Fruit fly (Drosophila melanogaster) whole organism, embryonic: Measurements from ENCODE around the gene CG11975.
A peak's percentile ranks its signal among the peaks of the same experiment; 100 is the strongest.

Experiments used
- Atf3 ChIP-seq: fragments of 200-800 bp; sonication (Bioruptor generic); optimal IDR thresholded peaks from 3 replicates; lab custom pipeline; 2016; ENCODE audit warnings: missing biosample characterization, missing genetic modification characterization
- BEAF-32 ChIP-seq: fragments of 200-800 bp; sonication (Bioruptor generic); optimal IDR thresholded peaks from 3 replicates; lab custom pipeline; 2017; ENCODE audit warnings: missing biosample characterization, missing genetic modification characterization, mild to moderate bottlenecking, moderate library complexity, missing genetic modification reagents
- Bgb ChIP-seq: fragments of 200-800 bp; sonication (Bioruptor generic); IDR thresholded peaks from 2 replicates; pipeline ENCODE4 v1.3.6; 2022; ENCODE audit warnings: missing biosample characterization, missing genetic modification characterization; ENCODE audit not compliant: partially characterized antibody
- Bteb2 ChIP-seq: fragments of 200-800 bp; sonication (Bioruptor generic); optimal IDR thresholded peaks from 2 replicates; lab custom pipeline; 2016; ENCODE audit warnings: missing biosample characterization, missing genetic modification characterization
- CG10366 ChIP-seq: fragments of 200-800 bp; sonication (Bioruptor generic); IDR thresholded peaks from 2 replicates; pipeline ENCODE4 v1.3.6; 2022; ENCODE audit warnings: missing biosample characterization, missing genetic modification characterization
- CG10979 ChIP-seq: fragments of 200-800 bp; sonication (Bioruptor generic); optimal IDR thresholded peaks from 2 replicates; lab custom pipeline; 2018; ENCODE audit warnings: missing biosample characterization, mild to moderate bottlenecking, missing genetic modification characterization, moderate library complexity
- CG11696 ChIP-seq: fragments of 200-800 bp; sonication (Bioruptor generic); IDR thresholded peaks from 2 replicates; pipeline ENCODE4 v1.3.6; 2022; ENCODE audit warnings: missing biosample characterization, missing genetic modification characterization
- CG1233 ChIP-seq: fragments of 200-800 bp; sonication (Bioruptor generic); optimal IDR thresholded peaks from 4 replicates; lab custom pipeline; 2018; ENCODE audit warnings: missing biosample characterization, mild to moderate bottlenecking, missing genetic modification characterization
- CG13894 ChIP-seq: fragments of 200-800 bp; sonication (Bioruptor generic); optimal IDR thresholded peaks from 3 replicates; lab custom pipeline; 2018; ENCODE audit warnings: missing biosample characterization, mild to moderate bottlenecking, missing genetic modification characterization, moderate library complexity
- CG15269 ChIP-seq: fragments of 200-800 bp; sonication (Bioruptor generic); optimal IDR thresholded peaks from 2 replicates; lab custom pipeline; 2018; ENCODE audit warnings: missing biosample characterization, mild to moderate bottlenecking, missing genetic modification characterization, moderate library complexity
- CG15601 ChIP-seq: fragments of 200-800 bp; sonication (Bioruptor generic); optimal IDR thresholded peaks from 3 replicates; lab custom pipeline; 2019; ENCODE audit warnings: missing biosample characterization, mild to moderate bottlenecking, missing genetic modification characterization, moderate library complexity
- CG1792 ChIP-seq: fragments of 200-800 bp; sonication (Bioruptor generic); optimal IDR thresholded peaks from 2 replicates; lab custom pipeline; 2016; ENCODE audit warnings: missing biosample characterization, missing genetic modification characterization
- CG18262 ChIP-seq: fragments of 200-800 bp; optimal IDR thresholded peaks from 3 replicates; lab custom pipeline; 2019; ENCODE audit warnings: missing biosample characterization, mild to moderate bottlenecking, missing genetic modification characterization, moderate library complexity
- CG2712 ChIP-seq: fragments of 200-800 bp; optimal IDR thresholded peaks from 3 replicates; lab custom pipeline; 2019; ENCODE audit warnings: missing biosample characterization, mild to moderate bottlenecking, missing genetic modification characterization, moderate library complexity
- CG3163 ChIP-seq: fragments of 200-800 bp; sonication (Bioruptor generic); optimal IDR thresholded peaks from 3 replicates; lab custom pipeline; 2016; ENCODE audit warnings: missing biosample characterization, missing genetic modification characterization
- CG34376 ChIP-seq: fragments of 200-800 bp; sonication (Bioruptor generic); optimal IDR thresholded peaks from 2 replicates; lab custom pipeline; 2018; ENCODE audit warnings: missing biosample characterization, mild to moderate bottlenecking, missing genetic modification characterization
- CG5180 ChIP-seq: fragments of 200-800 bp; sonication (Bioruptor generic); optimal IDR thresholded peaks from 3 replicates; lab custom pipeline; 2017; ENCODE audit warnings: missing biosample characterization, missing genetic modification characterization, mild to moderate bottlenecking, moderate library complexity, missing genetic modification reagents
- CG6175 ChIP-seq: fragments of 200-800 bp; sonication (Bioruptor generic); IDR thresholded peaks from 3 replicates; pipeline ENCODE4 v1.3.6; 2022; ENCODE audit warnings: missing biosample characterization, missing genetic modification characterization
- CG6254 ChIP-seq: fragments of 200-800 bp; sonication (Bioruptor generic); optimal IDR thresholded peaks from 3 replicates; lab custom pipeline; 2017; ENCODE audit warnings: mild to moderate bottlenecking, missing biosample characterization, missing genetic modification reagents, missing genetic modification characterization
- CG6765 ChIP-seq: fragments of 200-800 bp; sonication (Bioruptor generic); optimal IDR thresholded peaks from 3 replicates; lab custom pipeline; 2017; ENCODE audit warnings: missing biosample characterization, mild to moderate bottlenecking, missing genetic modification characterization
- CG8765 ChIP-seq: fragments of 200-800 bp; sonication (Bioruptor generic); IDR thresholded peaks from 2 replicates; pipeline ENCODE4 v1.3.6; 2022; ENCODE audit warnings: missing biosample characterization, missing genetic modification characterization
- Dip2 ChIP-seq: fragments of 200-800 bp; sonication (Bioruptor generic); IDR thresholded peaks from 2 replicates; pipeline ENCODE4 v1.3.6; 2022; ENCODE audit warnings: missing biosample characterization, missing genetic modification characterization
- ERR ChIP-seq: fragments of 200-800 bp; sonication (Bioruptor generic); optimal IDR thresholded peaks from 2 replicates; lab custom pipeline; 2016; ENCODE audit warnings: missing biosample characterization, missing genetic modification characterization
- HmgD ChIP-seq: fragments of 200-800 bp; sonication (Bioruptor generic); optimal IDR thresholded peaks from 3 replicates; lab custom pipeline; 2016; ENCODE audit warnings: missing biosample characterization, missing genetic modification characterization
- Jarid2 ChIP-seq: fragments of 200-800 bp; sonication (Bioruptor generic); optimal IDR thresholded peaks from 3 replicates; lab custom pipeline; 2017; ENCODE audit warnings: mild to moderate bottlenecking, missing biosample characterization, missing genetic modification reagents, missing genetic modification characterization
- MBD-R2 ChIP-seq: fragments of 200-800 bp; sonication (Bioruptor generic); IDR thresholded peaks from 2 replicates; pipeline ENCODE4 v1.3.6; 2022; ENCODE audit warnings: missing biosample characterization, missing genetic modification characterization
- YL-1 ChIP-seq: fragments of 200-800 bp; sonication (Bioruptor generic); optimal IDR thresholded peaks from 3 replicates; lab custom pipeline; 2017; ENCODE audit warnings: missing biosample characterization, mild to moderate bottlenecking, missing genetic modification characterization
- az2 ChIP-seq: fragments of 200-800 bp; sonication (Bioruptor generic); optimal IDR thresholded peaks from 3 replicates; lab custom pipeline; 2016; ENCODE audit warnings: missing biosample characterization, missing genetic modification characterization
- bab2 ChIP-seq: fragments of 200-800 bp; sonication (Bioruptor generic); optimal IDR thresholded peaks from 2 replicates; lab custom pipeline; 2016; ENCODE audit warnings: missing biosample characterization, missing genetic modification characterization
- bcd ChIP-seq: fragments of 200-800 bp; sonication (Bioruptor generic); optimal IDR thresholded peaks from 2 replicates; lab custom pipeline; 2017; ENCODE audit warnings: missing biosample characterization, mild to moderate bottlenecking, missing genetic modification characterization
- br ChIP-seq: fragments of >200 bp; optimal IDR thresholded peaks from 2 replicates; lab custom pipeline; 2017
- cg ChIP-seq: fragments of 200-800 bp; sonication (Bioruptor generic); optimal IDR thresholded peaks from 3 replicates; lab custom pipeline; 2019; ENCODE audit warnings: missing biosample characterization, mild to moderate bottlenecking, missing genetic modification characterization, moderate library complexity
- crc ChIP-seq: fragments of 200-800 bp; sonication (Bioruptor generic); optimal IDR thresholded peaks from 2 replicates; lab custom pipeline; 2016; ENCODE audit warnings: missing biosample characterization, missing genetic modification characterization
- croc ChIP-seq: fragments of 200-800 bp; sonication (Bioruptor generic); conservative IDR thresholded peaks from 3 replicates; pipeline ENCODE4 v1.3.6; 2022; ENCODE audit warnings: missing biosample characterization, missing genetic modification characterization
- da ChIP-seq: fragments of 200-800 bp; sonication (Bioruptor generic); optimal IDR thresholded peaks from 2 replicates; lab custom pipeline; 2016; ENCODE audit warnings: missing biosample characterization, missing genetic modification characterization
- disco-r ChIP-seq: fragments of 200-800 bp; sonication (Bioruptor generic); optimal IDR thresholded peaks from 2 replicates; lab custom pipeline; 2016; ENCODE audit warnings: missing biosample characterization, missing genetic modification characterization
- dmrt11E ChIP-seq: fragments of 200-800 bp; sonication (Bioruptor generic); optimal IDR thresholded peaks from 3 replicates; lab custom pipeline; 2018; ENCODE audit warnings: missing biosample characterization, mild to moderate bottlenecking, missing genetic modification characterization, moderate library complexity
- fd3F ChIP-seq: fragments of 200-800 bp; sonication (Bioruptor generic); optimal IDR thresholded peaks from 2 replicates; lab custom pipeline; 2018; ENCODE audit warnings: missing biosample characterization, mild to moderate bottlenecking, missing genetic modification characterization, moderate library complexity
- grau ChIP-seq: fragments of 200-800 bp; optimal IDR thresholded peaks from 3 replicates; lab custom pipeline; 2019; ENCODE audit warnings: missing biosample characterization, mild to moderate bottlenecking, missing genetic modification characterization, moderate library complexity
- gsb ChIP-seq: fragments of 200-800 bp; sonication (Bioruptor generic); IDR thresholded peaks from 2 replicates; pipeline ENCODE4 v1.3.6; 2022; ENCODE audit warnings: missing biosample characterization, missing genetic modification characterization
- gsb-n ChIP-seq: fragments of 200-800 bp; sonication (Bioruptor generic); optimal IDR thresholded peaks from 3 replicates; lab custom pipeline; 2018; ENCODE audit warnings: missing biosample characterization, mild to moderate bottlenecking, missing genetic modification characterization
- gt ChIP-seq: fragments of 200-800 bp; sonication (Bioruptor generic); IDR thresholded peaks from 2 replicates; pipeline ENCODE4 v1.3.6; 2022; ENCODE audit warnings: missing biosample characterization, missing genetic modification characterization
- hkb ChIP-seq, 2 experiments: fragments of 200-800 bp in 1 of 2; fragments of >200 bp in 1 of 2; sonication (Bioruptor generic) in 1 of 2; IDR thresholded peaks in 1 of 2; optimal IDR thresholded peaks in 1 of 2; 2 replicates each; pipeline versions ENCODE4 v1.3.6 to Lab custom; 2017 to 2022; ENCODE audit warnings: missing biosample characterization in 1 of 2, missing genetic modification characterization in 1 of 2
- jigr1 ChIP-seq: fragments of 200-800 bp; sonication (Bioruptor generic); IDR thresholded peaks from 3 replicates; pipeline ENCODE4 v1.3.6; 2022; ENCODE audit warnings: missing biosample characterization, missing genetic modification characterization
- mirr ChIP-seq: fragments of 200-800 bp; sonication (Bioruptor generic); optimal IDR thresholded peaks from 3 replicates; lab custom pipeline; 2018; ENCODE audit warnings: missing biosample characterization, mild to moderate bottlenecking, missing genetic modification characterization
- nerfin-2 ChIP-seq: fragments of 200-800 bp; sonication (Bioruptor generic); IDR thresholded peaks from 2 replicates; pipeline ENCODE4 v1.3.6; 2022; ENCODE audit warnings: missing biosample characterization, missing genetic modification characterization; ENCODE audit not compliant: partially characterized antibody
- row ChIP-seq: fragments of 200-800 bp; sonication (Bioruptor generic); IDR thresholded peaks from 3 replicates; pipeline ENCODE4 v1.3.6; 2022; ENCODE audit warnings: missing biosample characterization, missing genetic modification characterization
- slp2 ChIP-seq: fragments of 200-800 bp; sonication (Bioruptor generic); optimal IDR thresholded peaks from 2 replicates; lab custom pipeline; 2016; ENCODE audit warnings: missing biosample characterization, missing genetic modification characterization
- sr ChIP-seq: fragments of 200-800 bp; sonication (Bioruptor generic); IDR thresholded peaks from 3 replicates; pipeline ENCODE4 v1.3.6; 2022; ENCODE audit warnings: missing biosample characterization, missing genetic modification characterization
- wdn ChIP-seq: fragments of 200-800 bp; sonication (Bioruptor generic); IDR thresholded peaks from 2 replicates; pipeline ENCODE4 v1.3.6; 2022; ENCODE audit warnings: missing biosample characterization, missing genetic modification characterization
- zfh1 ChIP-seq: fragments of 200-800 bp; sonication (Bioruptor generic); IDR thresholded peaks from 3 replicates; pipeline ENCODE4 v1.3.6; 2022; ENCODE audit warnings: missing biosample characterization, missing genetic modification characterization

CG11975 gene

DNA sequence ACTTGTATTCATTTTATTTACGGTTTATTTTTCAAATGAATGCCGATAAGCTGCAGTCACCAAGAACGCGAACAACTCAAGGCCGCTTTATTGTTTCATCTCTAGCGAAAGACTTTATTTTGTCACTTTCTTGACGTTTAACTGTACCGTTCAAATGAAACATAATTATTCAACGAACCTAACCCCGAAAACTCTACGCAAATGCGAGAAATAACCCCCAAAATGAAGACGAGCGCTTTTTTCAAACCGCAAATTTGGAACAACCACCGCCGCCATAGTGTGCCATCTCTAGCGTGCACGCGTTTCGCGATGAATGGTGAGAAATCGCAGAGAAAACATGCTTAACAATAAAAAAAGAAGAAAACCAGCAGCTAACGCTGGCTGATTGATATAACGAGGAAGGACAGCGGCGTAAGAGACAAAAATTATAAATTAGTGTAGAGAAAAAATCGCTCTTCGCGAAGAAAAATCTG lies 8.4 kb upstream of the CG11975 start, which contains the start of gene CG11970 (continued):
- TF ChIP-seq fd3F (GFP tag; lab: Kevin White, UChicago): no peak
- TF ChIP-seq Bgb (GFP tag; lab: Robert Waterston, UW): no peak
- TF ChIP-seq CG11696 (GFP tag; lab: Robert Waterston, UW): no peak
- TF ChIP-seq CG15269: no peak
- TF ChIP-seq gsb-n (tag; lab: Kevin White, UChicago): no peak
- TF ChIP-seq slp2 (GFP tag; lab: Kevin White, UChicago): no peak
- TF ChIP-seq CG10979 (tag; lab: Kevin White, UChicago): no peak
- TF ChIP-seq jigr1: no peak
- TF ChIP-seq br: no peak
- no peak for TF ChIP-seq Jarid2 (GFP tag; lab: Kevin White, UChicago)
- TF ChIP-seq row: peak; percentile 76
- no peak for TF ChIP-seq gsb (GFP tag; lab: Robert Waterston, UW)
- TF ChIP-seq crc (GFP tag; lab: Kevin White, UChicago): peak; percentile 26
- no peak for TF ChIP-seq gt (GFP tag; lab: Robert Waterston, UW)
- no peak for TF ChIP-seq CG15601 (tag; lab: Kevin White, UChicago)
- TF ChIP-seq CG1233: no peak
- peak; percentile 33 for TF ChIP-seq bab2
- TF ChIP-seq YL-1: peak; percentile 26
- TF ChIP-seq hkb (optimal IDR thresholded peaks at IDR 0.05; lab: Kevin White, UChicago): no peak
- TF ChIP-seq hkb (GFP tag; IDR thresholded peaks at IDR 0.05; lab: Robert Waterston, UW): no peak
- no peak for TF ChIP-seq CG6254 (GFP tag; lab: Kevin White, UChicago)
- no peak for TF ChIP-seq HmgD
- no peak for TF ChIP-seq CG5180
- TF ChIP-seq nerfin-2 (GFP tag; lab: Robert Waterston, UW): 0 out of 2 replicates have a peak, but pooled peaks have one; percentile 19
- no peak for TF ChIP-seq CG3163 (GFP tag; lab: Kevin White, UChicago)
- TF ChIP-seq disco-r: no peak
- no peak for TF ChIP-seq CG6765
- no peak for TF ChIP-seq da (GFP tag; lab: Kevin White, UChicago)
- no peak for TF ChIP-seq ERR
- no peak for TF ChIP-seq bcd (GFP tag; lab: Kevin White, UChicago)
- peak; percentile 22 for TF ChIP-seq dmrt11E (tag; lab: Kevin White, UChicago)
- no peak for TF ChIP-seq CG8765 (GFP tag; lab: Robert Waterston, UW)
- no peak for TF ChIP-seq CG6175 (GFP tag; lab: Robert Waterston, UW)
- peak; percentile 5 for TF ChIP-seq CG34376 (GFP tag; lab: Kevin White, UChicago)
- TF ChIP-seq CG1792 (GFP tag; lab: Kevin White, UChicago): no peak
- peak; percentile 26; the same call in 1 of the 2 replicates for TF ChIP-seq CG10366 (GFP tag; lab: Robert Waterston, UW)
- TF ChIP-seq Bteb2 (GFP tag; lab: Kevin White, UChicago): no peak
- TF ChIP-seq croc (GFP tag; lab: Robert Waterston, UW): no peak
- no peak for TF ChIP-seq CG13894
- no peak for TF ChIP-seq wdn (GFP tag; lab: Robert Waterston, UW)
- TF ChIP-seq cg (GFP tag; lab: Kevin White, UChicago): no peak
- peak; percentile 22 for TF ChIP-seq Atf3
- TF ChIP-seq BEAF-32 (GFP tag; lab: Kevin White, UChicago): peak; percentile 78
- TF ChIP-seq CG2712 (tag; lab: Kevin White, UChicago): peak; percentile 40
- no peak for TF ChIP-seq Dip2
- TF ChIP-seq zfh1 (GFP tag; lab: Robert Waterston, UW): peak; percentile 56; the same call in 2 of the 3 replicates
- no peak for TF ChIP-seq mirr
- TF ChIP-seq MBD-R2 (GFP tag; lab: Robert Waterston, UW): peak; percentile 61
- TF ChIP-seq grau: peak; percentile 46
- TF ChIP-seq sr (GFP tag; lab: Robert Waterston, UW): no peak
- TF ChIP-seq CG18262 (tag; lab: Kevin White, UChicago): peak; percentile 37
- TF ChIP-seq az2 (GFP tag; lab: Kevin White, UChicago): no peak
